Fruit fly (Drosophila melanogaster): ENCODE results near the gene acj6.

DNA sequence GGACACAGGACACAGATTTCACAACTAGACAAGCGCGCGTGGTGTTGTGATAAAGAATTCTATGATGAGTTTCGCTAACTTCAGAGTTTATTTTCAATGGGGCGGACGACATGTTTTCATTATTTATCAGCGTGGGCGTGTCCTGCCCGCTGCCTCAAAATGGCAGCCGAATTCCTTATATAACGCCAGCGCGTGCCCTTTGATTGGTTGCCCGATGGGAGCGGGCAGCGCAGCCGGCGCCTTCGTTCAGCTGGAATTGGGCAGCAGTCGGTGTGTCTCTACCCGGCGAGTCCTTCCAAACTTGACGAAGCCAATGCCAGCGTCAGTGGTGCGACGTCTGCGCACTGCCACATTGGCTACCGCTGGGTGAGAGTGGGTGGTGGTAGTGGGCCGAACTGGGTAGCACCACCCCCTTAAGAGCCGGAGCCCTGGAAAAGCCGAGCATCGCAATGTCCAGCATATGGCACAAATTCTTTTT lies at the start of gene acj6:
- no peak for TF ChIP-seq EcR (GFP tag; optimal IDR thresholded peaks at IDR 0.05)
- no peak for TF ChIP-seq Ets98B (GFP tag; IDR thresholded peaks at IDR 0.05)
- TF ChIP-seq Snoo (tag; optimal IDR thresholded peaks at IDR 0.05) = no peak
- no peak for TF ChIP-seq CG15710 (tag; optimal IDR thresholded peaks at IDR 0.05)
- TF ChIP-seq CG8159 (tag; optimal IDR thresholded peaks at IDR 0.05) = no peak
- no peak for TF ChIP-seq D1 (tag; optimal IDR thresholded peaks at IDR 0.05)
- no peak for TF ChIP-seq CG14655 (GFP tag; optimal IDR thresholded peaks at IDR 0.05)
- no peak for TF ChIP-seq rn (GFP tag; IDR thresholded peaks at IDR 0.05)
- TF ChIP-seq Pif1B (GFP tag; optimal IDR thresholded peaks at IDR 0.05) = no peak
- no peak for TF ChIP-seq fd96Ca (GFP tag; IDR thresholded peaks at IDR 0.05)
- no peak for TF ChIP-seq CG34367 (tag; optimal IDR thresholded peaks at IDR 0.05)
